Fruit fly (Drosophila melanogaster): ENCODE measurements around the gene Grx3.
A peak's percentile ranks its signal among the peaks of the same experiment; 100 is the strongest.

Gene Grx3

DNA sequence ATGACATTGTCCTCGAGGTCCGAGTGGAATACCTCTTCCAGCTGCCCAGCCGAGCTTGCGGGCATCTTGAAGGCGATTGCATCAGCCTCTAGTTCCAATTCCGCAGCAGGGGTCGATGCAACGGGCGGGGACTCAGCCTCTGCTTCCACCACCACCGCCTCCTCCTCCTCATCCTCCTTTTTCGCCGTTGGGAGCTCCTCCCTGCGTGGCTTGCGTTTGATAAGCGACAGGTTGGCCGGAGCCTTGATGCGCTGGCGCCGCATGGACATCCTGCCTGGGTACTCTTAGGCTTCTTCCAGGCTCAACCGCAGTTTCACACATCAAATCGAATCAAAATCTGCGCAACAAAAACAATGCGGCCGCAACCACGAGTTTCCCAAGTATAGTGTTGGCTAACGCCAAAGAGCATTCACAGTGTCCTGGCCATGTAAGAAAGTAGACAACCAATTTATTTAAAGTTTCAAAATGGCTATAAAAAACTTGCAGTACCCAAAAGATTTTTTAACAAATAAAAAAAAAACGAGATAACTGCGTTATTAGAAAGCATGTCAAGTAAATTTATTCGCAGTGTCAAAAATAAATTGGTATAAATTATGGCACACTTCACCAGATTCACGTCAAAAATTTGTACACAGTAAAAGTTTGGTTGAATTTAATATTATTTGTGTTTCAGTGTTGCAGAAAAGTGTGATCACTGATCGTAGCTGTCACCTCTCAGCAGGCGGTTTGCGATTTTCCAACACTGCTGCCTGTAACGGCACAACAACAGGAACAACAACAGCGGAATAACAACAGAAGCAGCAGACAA is 7.4 kb downstream of the Grx3 start, which contains the start of the genes Bdp1 and CG6565 (continued):
- TF ChIP-seq CG10267 (tag; optimal IDR thresholded peaks at IDR 0.05): peak; percentile 100
- TF ChIP-seq ewg (GFP tag; optimal IDR thresholded peaks at IDR 0.05): peak; percentile 97
- peak; percentile 98 for TF ChIP-seq CG12744 (GFP tag; optimal IDR thresholded peaks at IDR 0.05)
- no peak for TF ChIP-seq ato (GFP tag; IDR thresholded peaks at IDR 0.05; ENCODE audit: partially characterized antibody)
- peak; percentile 98 for TF ChIP-seq maf-S (GFP tag; optimal IDR thresholded peaks at IDR 0.05)
- TF ChIP-seq HmgZ (tag; optimal IDR thresholded peaks at IDR 0.05): peak; percentile 97
- 0 out of 2 replicates have a peak, but pooled peaks have one; percentile 42 for TF ChIP-seq inv (GFP tag; IDR thresholded peaks at IDR 0.05; ENCODE audit: partially characterized antibody)
- TF ChIP-seq CG8359 (GFP tag; optimal IDR thresholded peaks at IDR 0.05; ENCODE audit: borderline replicate concordance): peak; percentile 77
- peak; percentile 90 for TF ChIP-seq Taf1 (GFP tag; IDR thresholded peaks at IDR 0.05)
- TF ChIP-seq lola (GFP tag; optimal IDR thresholded peaks at IDR 0.05): peak in 1 of 3 experiments; percentile 97
- TF ChIP-seq CTCF (GFP tag; optimal IDR thresholded peaks at IDR 0.05): peak; percentile 50
- peak; percentile 75 for TF ChIP-seq CG7271 (tag; optimal IDR thresholded peaks at IDR 0.05)
- TF ChIP-seq CoRest (tag; optimal IDR thresholded peaks at IDR 0.05): peak; percentile 99
- TF ChIP-seq kni (GFP tag; optimal IDR thresholded peaks at IDR 0.05): peak; percentile 89
- peak; percentile 97 for TF ChIP-seq CG4854 (GFP tag; optimal IDR thresholded peaks at IDR 0.05)
- TF ChIP-seq hkb (optimal IDR thresholded peaks at IDR 0.05): peak; percentile 91
- TF ChIP-seq hkb (GFP tag; IDR thresholded peaks at IDR 0.05): peak; percentile 93
- peak; percentile 96 for TF ChIP-seq CG13123 (GFP tag; optimal IDR thresholded peaks at IDR 0.05)
- TF ChIP-seq CG34422 (GFP tag; IDR thresholded peaks at IDR 0.05): peak; percentile 96
- peak; percentile 88 for TF ChIP-seq Sry-β (GFP tag; optimal IDR thresholded peaks at IDR 0.05)
- peak; percentile 68; the same call in 1 of the 2 replicates for TF ChIP-seq bowl (GFP tag; IDR thresholded peaks at IDR 0.05)
- TF ChIP-seq CG42726 (GFP tag; IDR thresholded peaks at IDR 0.05; ENCODE audit: partially characterized antibody): no peak
- TF ChIP-seq vnd (GFP tag; IDR thresholded peaks at IDR 0.05; ENCODE audit: partially characterized antibody): no peak
- TF ChIP-seq Opbp (GFP tag; IDR thresholded peaks at IDR 0.05; ENCODE audit: partially characterized antibody): no peak
- TF ChIP-seq Dp (GFP tag; optimal IDR thresholded peaks at IDR 0.05): peak; percentile 25
- TF ChIP-seq CHES-1-like (GFP tag; optimal IDR thresholded peaks at IDR 0.05): peak; percentile 98
- TF ChIP-seq Abd-B (GFP tag; optimal IDR thresholded peaks at IDR 0.05): peak; percentile 99
- peak; percentile 98 for TF ChIP-seq gem (tag; optimal IDR thresholded peaks at IDR 0.05)
- TF ChIP-seq HmgD (GFP tag; optimal IDR thresholded peaks at IDR 0.05): peak; percentile 97
- TF ChIP-seq CG6791 (GFP tag; IDR thresholded peaks at IDR 0.05; ENCODE audit: partially characterized antibody): no peak
- peak; percentile 78 for TF ChIP-seq toy (GFP tag; IDR thresholded peaks at IDR 0.05)
- TF ChIP-seq CG14965 (GFP tag; optimal IDR thresholded peaks at IDR 0.05; ENCODE audit: borderline replicate concordance): peak; percentile 76
- peak; percentile 99 for TF ChIP-seq mam (GFP tag; optimal IDR thresholded peaks at IDR 0.05)
- peak; percentile 96 for TF ChIP-seq CG1233 (GFP tag; optimal IDR thresholded peaks at IDR 0.05)
- peak; percentile 99 for TF ChIP-seq CG13775 (GFP tag; optimal IDR thresholded peaks at IDR 0.05)
- TF ChIP-seq Doc2 (GFP tag; IDR thresholded peaks at IDR 0.05): peak; percentile 91
- TF ChIP-seq nerfin-2 (GFP tag; IDR thresholded peaks at IDR 0.05; ENCODE audit: partially characterized antibody): no peak
- peak; percentile 90 for TF ChIP-seq ro (GFP tag; IDR thresholded peaks at IDR 0.05)
- peak; percentile 73; the same call in 1 of the 3 replicates for TF ChIP-seq CG2199 (GFP tag; IDR thresholded peaks at IDR 0.05)
- TF ChIP-seq Stat92E (GFP tag; optimal IDR thresholded peaks at IDR 0.05): peak in 1 of 3 experiments; percentile 55
- TF ChIP-seq CG15011 (GFP tag; optimal IDR thresholded peaks at IDR 0.05): peak; percentile 94
- peak; percentile 98 for TF ChIP-seq CG7556 (GFP tag; optimal IDR thresholded peaks at IDR 0.05)
- TF ChIP-seq CG11695 (GFP tag; IDR thresholded peaks at IDR 0.05): peak; percentile 94
- no peak for TF ChIP-seq fru (optimal IDR thresholded peaks at IDR 0.05)
- TF ChIP-seq Elba2 (GFP tag; optimal IDR thresholded peaks at IDR 0.05): peak; percentile 92
- TF ChIP-seq crc (GFP tag; optimal IDR thresholded peaks at IDR 0.05): peak; percentile 95
- peak; percentile 98 for TF ChIP-seq CG9932 (GFP tag; IDR thresholded peaks at IDR 0.05)
- peak; percentile 94 for TF ChIP-seq E2f1 (GFP tag; IDR thresholded peaks at IDR 0.05)
